Worm (Caenorhabditis elegans): ENCODE measurements around the gene C13G5.2.
A peak's percentile ranks its signal among the peaks of the same experiment; 100 is the strongest.

The C13G5.2 gene

ce11 chrIII:8593620-8594019, 24.6 kb downstream of the C13G5.2 start, which contains the start of gene C06E1.7:
C06E1.7 (minus strand) TSS chrIII:8593720.
- TF ChIP-seq fkh-10 (GFP tag; optimal IDR thresholded peaks at IDR 0.05) (no peak), zfp-3 (GFP tag; conservative IDR thresholded peaks at IDR 0.05) (no peak), spr-1 (tag; optimal IDR thresholded peaks at IDR 0.05) (no peak), dpl-1 (GFP tag; optimal IDR thresholded peaks at IDR 0.05) (no peak), nhr-28 (tag; optimal IDR thresholded peaks at IDR 0.05) (no peak), dmd-6 (GFP tag; IDR thresholded peaks at IDR 0.05) (no peak), nhr-10 (tag; optimal IDR thresholded peaks at IDR 0.05) (no peak), mep-1 (tag; optimal IDR thresholded peaks at IDR 0.05) (no peak)

ce11 chrIII:8590882-8591281, 27.4 kb downstream of the C13G5.2 start, which contains the start of gene fipr-16:
fipr-16 (minus strand) TSS chrIII:8590982.
- TF ChIP-seq attf-4 (tag; optimal IDR thresholded peaks at IDR 0.05) (no peak), tra-1 (GFP tag; IDR thresholded peaks at IDR 0.05) (no peak), php-3 (GFP tag; IDR thresholded peaks at IDR 0.05) (no peak), spr-1 (tag; optimal IDR thresholded peaks at IDR 0.05) (no peak), ama-1 (optimal IDR thresholded peaks at IDR 0.05) (no peak), hlh-30 (tag; optimal IDR thresholded peaks at IDR 0.05; ENCODE audit: insufficient read depth) (no peak), nhr-6 (tag; optimal IDR thresholded peaks at IDR 0.05) (no peak)

ce11 chrIII:8589195-8589594, 29.1 kb downstream of the C13G5.2 start, which contains the start of gene fip-3:
fip-3 (minus strand) TSS chrIII:8589488.
- TF ChIP-seq ceh-20 (GFP tag; IDR thresholded peaks at IDR 0.05) = no peak
- TF ChIP-seq unc-62 (GFP tag; optimal IDR thresholded peaks at IDR 0.05 in 1 of 2) = peak in 1 of 2 experiments; percentile 94
- no peak for TF ChIP-seq unc-62 (tag; optimal IDR thresholded peaks at IDR 0.05)
- TF ChIP-seq lim-7 (GFP tag; IDR thresholded peaks at IDR 0.05) = no peak
- no peak for TF ChIP-seq hlh-30 (tag; optimal IDR thresholded peaks at IDR 0.05; ENCODE audit: insufficient read depth)
- TF ChIP-seq ZK546.5 (tag; optimal IDR thresholded peaks at IDR 0.05) = no peak

- peak; percentile 92 for TF ChIP-seq fkh-10 (GFP tag; optimal IDR thresholded peaks at IDR 0.05)
- TF ChIP-seq aha-1 (tag) = peak; percentile 91
- 0 out of 2 replicates have a peak, but pooled peaks have one; percentile 25 for TF ChIP-seq ctbp-1 (GFP tag; IDR thresholded peaks at IDR 0.05)
- no peak for TF ChIP-seq fos-1 (tag; optimal IDR thresholded peaks at IDR 0.05)
- TF ChIP-seq D1046.2 (GFP tag; IDR thresholded peaks at IDR 0.05) = no peak
These were observed 29.6 kb downstream of the C13G5.2 start, which contains the start of gene glr-1 for ce11 chrIII:8588592-8589153. glr-1 (minus strand) TSS chrIII:8588642.

ce11 chrIII:8580802-8581201, 37.5 kb downstream of the C13G5.2 start, which contains the start of gene doxa-1:
doxa-1 (plus strand) TSS chrIII:8581102.
- TF ChIP-seq T26A8.4 (GFP tag; IDR thresholded peaks at IDR 0.05) (no peak), unc-62 (GFP tag; optimal IDR thresholded peaks at IDR 0.05 in 1 of 2) (peak in 1 of 2 experiments; percentile 87), unc-62 (tag; optimal IDR thresholded peaks at IDR 0.05) (no peak), duxl-1 (tag; optimal IDR thresholded peaks at IDR 0.05; ENCODE audit: poor library complexity) (no peak), Y105C5A.15 (GFP tag; IDR thresholded peaks at IDR 0.05) (no peak), ZK337.2 (GFP tag; IDR thresholded peaks at IDR 0.05) (no peak), lin-13 (GFP tag; optimal IDR thresholded peaks at IDR 0.05) (no peak), aha-1 (tag) (peak; percentile 11), F26F4.8 (GFP tag; conservative IDR thresholded peaks at IDR 0.05) (no peak)

ce11 chrIII:8579367-8579766, 38.9 kb downstream of the C13G5.2 start:
- TF ChIP-seq aha-1 (tag) (peak; percentile 93), nhr-111 (GFP tag; optimal IDR thresholded peaks at IDR 0.05) (no peak), lin-1 (GFP tag; IDR thresholded peaks at IDR 0.05) (no peak), tra-1 (GFP tag; IDR thresholded peaks at IDR 0.05) (no peak), rbr-2 (tag; optimal IDR thresholded peaks at IDR 0.05) (no peak), ZK337.2 (GFP tag; IDR thresholded peaks at IDR 0.05) (no peak), nhr-77 (tag; optimal IDR thresholded peaks at IDR 0.05) (no peak), php-3 (GFP tag; IDR thresholded peaks at IDR 0.05) (no peak), dve-1 (tag; optimal IDR thresholded peaks at IDR 0.05; ENCODE audit: insufficient read depth) (no peak), ctbp-1 (GFP tag; IDR thresholded peaks at IDR 0.05) (0 out of 2 replicates have a peak, but pooled peaks have one; percentile 36), D1046.2 (GFP tag; IDR thresholded peaks at IDR 0.05) (no peak), lin-13 (GFP tag; optimal IDR thresholded peaks at IDR 0.05) (no peak), pha-4 (GFP tag; IDR thresholded peaks at IDR 0.05) (no peak), pha-4 (tag; optimal IDR thresholded peaks at IDR 0.05) (no peak), hif-1 (tag; optimal IDR thresholded peaks at IDR 0.05) (no peak), ama-1 (optimal IDR thresholded peaks at IDR 0.05) (no peak)
